Fruit fly (Drosophila melanogaster) whole organism, embryonic: ENCODE data around the gene Hrd3.

Experiments
- Bdp1 ChIP-seq: fragments of 200-800 bp; sonication (Bioruptor generic); optimal IDR thresholded peaks from 3 replicates; lab custom pipeline; 2016; ENCODE audit warnings: missing biosample characterization, missing genetic modification characterization
- BtbVII ChIP-seq: fragments of 200-800 bp; sonication (Bioruptor generic); optimal IDR thresholded peaks from 3 replicates; lab custom pipeline; 2017; ENCODE audit warnings: missing biosample characterization, mild to moderate bottlenecking, missing genetic modification characterization
- CG10565 ChIP-seq: fragments of 200-800 bp; sonication (Bioruptor generic); optimal IDR thresholded peaks from 3 replicates; lab custom pipeline; 2016; ENCODE audit warnings: missing biosample characterization, mild to moderate bottlenecking, missing genetic modification characterization
- CG12391 ChIP-seq: fragments of 200-800 bp; sonication (Bioruptor generic); optimal IDR thresholded peaks from 3 replicates; lab custom pipeline; 2018; ENCODE audit warnings: missing biosample characterization, mild to moderate bottlenecking, missing genetic modification characterization, moderate library complexity
- CG15073 ChIP-seq: fragments of 200-800 bp; sonication (Bioruptor generic); optimal IDR thresholded peaks from 2 replicates; lab custom pipeline; 2016; ENCODE audit warnings: missing biosample characterization, missing genetic modification characterization
- CG17186 ChIP-seq: fragments of 200-800 bp; sonication (Bioruptor generic); optimal IDR thresholded peaks from 3 replicates; lab custom pipeline; 2017; ENCODE audit warnings: missing biosample characterization, missing genetic modification reagents, missing genetic modification characterization
- CG17359 ChIP-seq: fragments of 200-800 bp; sonication (Bioruptor generic); optimal IDR thresholded peaks from 3 replicates; lab custom pipeline; 2018; ENCODE audit warnings: missing biosample characterization, mild to moderate bottlenecking, missing genetic modification characterization, moderate library complexity
- CG2678 ChIP-seq: fragments of 200-800 bp; sonication (Bioruptor generic); optimal IDR thresholded peaks from 3 replicates; lab custom pipeline; 2019; ENCODE audit warnings: missing biosample characterization, mild to moderate bottlenecking, missing genetic modification characterization, moderate library complexity
- CG3065 ChIP-seq: fragments of 200-800 bp; sonication (Bioruptor generic); optimal IDR thresholded peaks from 2 replicates; lab custom pipeline; 2016; ENCODE audit warnings: missing biosample characterization, missing genetic modification characterization
- CG34422 ChIP-seq: fragments of 200-800 bp; sonication (Bioruptor generic); IDR thresholded peaks from 3 replicates; pipeline ENCODE4 v1.3.6; 2022; ENCODE audit warnings: missing biosample characterization, missing genetic modification characterization
- CG6791 ChIP-seq: fragments of 200-800 bp; sonication (Bioruptor generic); IDR thresholded peaks from 3 replicates; pipeline ENCODE4 v1.3.6; 2022; ENCODE audit warnings: missing biosample characterization, missing genetic modification characterization; ENCODE audit not compliant: partially characterized antibody
- CG8765 ChIP-seq: fragments of 200-800 bp; sonication (Bioruptor generic); IDR thresholded peaks from 2 replicates; pipeline ENCODE4 v1.3.6; 2022; ENCODE audit warnings: missing biosample characterization, missing genetic modification characterization
- CG9609 ChIP-seq: fragments of 200-800 bp; sonication (Bioruptor generic); optimal IDR thresholded peaks from 3 replicates; lab custom pipeline; 2016; ENCODE audit warnings: missing biosample characterization, missing genetic modification characterization
- CG9876 ChIP-seq: fragments of 200-800 bp; sonication (Bioruptor generic); optimal IDR thresholded peaks from 2 replicates; lab custom pipeline; 2016; ENCODE audit warnings: missing biosample characterization, missing genetic modification characterization
- Deaf1 ChIP-seq: fragments of 200-800 bp; optimal IDR thresholded peaks from 3 replicates; lab custom pipeline; 2019; ENCODE audit warnings: missing biosample characterization, mild to moderate bottlenecking, missing genetic modification characterization, moderate library complexity
- Doc3 ChIP-seq: fragments of 200-800 bp; sonication (Bioruptor generic); IDR thresholded peaks from 3 replicates; pipeline ENCODE4 v1.3.6; 2022; ENCODE audit warnings: missing biosample characterization, missing genetic modification characterization; ENCODE audit not compliant: partially characterized antibody
- Drgx ChIP-seq: fragments of 200-800 bp; sonication (Bioruptor generic); IDR thresholded peaks from 2 replicates; pipeline ENCODE4 v1.3.6; 2022; ENCODE audit warnings: missing biosample characterization, missing genetic modification characterization
- Fer3 ChIP-seq: fragments of 200-800 bp; sonication (Bioruptor generic); optimal IDR thresholded peaks from 2 replicates; lab custom pipeline; 2018; ENCODE audit warnings: missing biosample characterization, mild to moderate bottlenecking, missing genetic modification characterization, moderate library complexity
- H15 ChIP-seq: fragments of 200-800 bp; sonication (Bioruptor generic); IDR thresholded peaks from 3 replicates; pipeline ENCODE4 v1.3.6; 2022; ENCODE audit warnings: missing biosample characterization, missing genetic modification characterization
- MTF-1 ChIP-seq: fragments of 200-800 bp; sonication (Bioruptor generic); optimal IDR thresholded peaks from 2 replicates; lab custom pipeline; 2018; ENCODE audit warnings: missing biosample characterization, mild to moderate bottlenecking, missing genetic modification characterization, borderline replicate concordance
- Oli ChIP-seq: fragments of 200-800 bp; sonication (Bioruptor generic); optimal IDR thresholded peaks from 2 replicates; lab custom pipeline; 2018; ENCODE audit warnings: missing biosample characterization, mild to moderate bottlenecking, missing genetic modification characterization, moderate library complexity
- Poxn ChIP-seq: fragments of 200-800 bp; sonication (Bioruptor generic); IDR thresholded peaks from 2 replicates; pipeline ENCODE4 v1.3.6; 2022; ENCODE audit warnings: missing biosample characterization, missing genetic modification characterization
- Ravus ChIP-seq: fragments of 200-800 bp; sonication (Bioruptor generic); IDR thresholded peaks from 2 replicates; pipeline ENCODE4 v1.3.6; 2022; ENCODE audit warnings: missing biosample characterization, missing genetic modification characterization
- Rfx ChIP-seq: fragments of 200-800 bp; sonication (Bioruptor generic); IDR thresholded peaks from 2 replicates; pipeline ENCODE4 v1.3.6; 2022; ENCODE audit warnings: missing biosample characterization, missing genetic modification characterization
- Six4 ChIP-seq: fragments of 200-800 bp; sonication (Bioruptor generic); optimal IDR thresholded peaks from 2 replicates; lab custom pipeline; 2016; ENCODE audit warnings: missing biosample characterization, missing genetic modification characterization
- cad ChIP-seq: fragments of >200 bp; optimal IDR thresholded peaks from 2 replicates; lab custom pipeline; 2017; ENCODE audit warnings: missing biosample characterization, missing genetic modification characterization
- caup ChIP-seq: fragments of 200-800 bp; sonication (Bioruptor generic); optimal IDR thresholded peaks from 3 replicates; lab custom pipeline; 2017; ENCODE audit warnings: missing biosample characterization, mild to moderate bottlenecking, missing genetic modification characterization, moderate library complexity; ENCODE audit not compliant: severe bottlenecking
- cg ChIP-seq: fragments of 200-800 bp; sonication (Bioruptor generic); optimal IDR thresholded peaks from 3 replicates; lab custom pipeline; 2019; ENCODE audit warnings: missing biosample characterization, mild to moderate bottlenecking, missing genetic modification characterization, moderate library complexity
- chinmo ChIP-seq: fragments of 200-800 bp; sonication (Bioruptor generic); IDR thresholded peaks from 4 replicates; pipeline ENCODE4 v1.3.6; 2022; ENCODE audit warnings: missing biosample characterization, missing genetic modification characterization; ENCODE audit not compliant: partially characterized antibody
- crc ChIP-seq: fragments of 200-800 bp; sonication (Bioruptor generic); optimal IDR thresholded peaks from 2 replicates; lab custom pipeline; 2016; ENCODE audit warnings: missing biosample characterization, missing genetic modification characterization
- crol ChIP-seq: fragments of 200-800 bp; sonication (Bioruptor generic); IDR thresholded peaks from 2 replicates; pipeline ENCODE4 v1.3.6; 2022; ENCODE audit warnings: missing biosample characterization, missing genetic modification characterization
- dm ChIP-seq: fragments of 200-800 bp; sonication (Bioruptor generic); optimal IDR thresholded peaks from 3 replicates; lab custom pipeline; 2016; ENCODE audit warnings: missing biosample characterization, missing genetic modification characterization
- dysf ChIP-seq: fragments of 200-800 bp; sonication (Bioruptor generic); IDR thresholded peaks from 3 replicates; pipeline ENCODE4 v1.3.6; 2022; ENCODE audit warnings: missing biosample characterization, missing genetic modification characterization
- eve ChIP-seq, 2 experiments: fragments of >200 bp; optimal IDR thresholded peaks; 2 replicates each; lab custom pipeline; 2017; ENCODE audit warnings: missing biosample characterization in 2 of 2, missing genetic modification characterization in 2 of 2
- fd96Cb ChIP-seq: fragments of 200-800 bp; sonication (Bioruptor generic); optimal IDR thresholded peaks from 2 replicates; lab custom pipeline; 2018; ENCODE audit warnings: missing biosample characterization, mild to moderate bottlenecking, missing genetic modification characterization, moderate library complexity
- grau ChIP-seq: fragments of 200-800 bp; optimal IDR thresholded peaks from 3 replicates; lab custom pipeline; 2019; ENCODE audit warnings: missing biosample characterization, mild to moderate bottlenecking, missing genetic modification characterization, moderate library complexity
- hbn ChIP-seq: fragments of 200-800 bp; sonication (Bioruptor generic); IDR thresholded peaks from 2 replicates; pipeline ENCODE4 v1.3.6; 2022; ENCODE audit warnings: missing biosample characterization, missing genetic modification characterization; ENCODE audit not compliant: partially characterized antibody
- inv ChIP-seq: fragments of 200-800 bp; sonication (Bioruptor generic); IDR thresholded peaks from 2 replicates; pipeline ENCODE4 v1.3.6; 2022; ENCODE audit warnings: missing biosample characterization, missing genetic modification characterization; ENCODE audit not compliant: partially characterized antibody
- lmd ChIP-seq: fragments of 200-800 bp; sonication (Bioruptor generic); IDR thresholded peaks from 2 replicates; pipeline ENCODE4 v1.3.6; 2022; ENCODE audit warnings: missing biosample characterization, missing genetic modification characterization
- lola ChIP-seq, 3 experiments: fragments of >200 bp in 2 of 3; fragments of 200-800 bp in 1 of 3; sonication (Bioruptor generic) in 1 of 3; optimal IDR thresholded peaks; 2 replicates each; lab custom pipeline; 2017 to 2019; ENCODE audit warnings: missing biosample characterization in 3 of 3, missing genetic modification characterization in 3 of 3, mild to moderate bottlenecking in 1 of 3, moderate library complexity in 1 of 3
- mam ChIP-seq: fragments of 200-800 bp; sonication (Bioruptor generic); optimal IDR thresholded peaks from 3 replicates; lab custom pipeline; 2016; ENCODE audit warnings: missing biosample characterization, missing genetic modification characterization
- org-1 ChIP-seq: fragments of 200-800 bp; sonication (Bioruptor generic); optimal IDR thresholded peaks from 2 replicates; lab custom pipeline; 2017; ENCODE audit warnings: missing biosample characterization, missing genetic modification characterization
- pita ChIP-seq: fragments of 200-800 bp; sonication (Bioruptor generic); optimal IDR thresholded peaks from 2 replicates; lab custom pipeline; 2017; ENCODE audit warnings: missing biosample characterization, mild to moderate bottlenecking, missing genetic modification characterization
- sc ChIP-seq, 3 experiments: fragments of >200 bp in 2 of 3; fragments of 200-800 bp in 1 of 3; sonication (Bioruptor generic) in 1 of 3; optimal IDR thresholded peaks; 2 replicates in 2 of 3; 3 replicates in 1 of 3; lab custom pipeline; 2017; ENCODE audit warnings: mild to moderate bottlenecking in 1 of 3, missing biosample characterization in 1 of 3, missing genetic modification characterization in 1 of 3, missing genetic modification reagents in 1 of 3
- schlank ChIP-seq: fragments of 200-800 bp; sonication (Bioruptor generic); optimal IDR thresholded peaks from 2 replicates; lab custom pipeline; 2018; ENCODE audit warnings: missing biosample characterization, mild to moderate bottlenecking, missing genetic modification characterization
- sens-2 ChIP-seq: fragments of 200-800 bp; sonication (Bioruptor generic); IDR thresholded peaks from 2 replicates; pipeline ENCODE4 v1.3.6; 2022; ENCODE audit warnings: missing biosample characterization, missing genetic modification characterization
- tna ChIP-seq: fragments of 200-800 bp; sonication (Bioruptor generic); IDR thresholded peaks from 2 replicates; pipeline ENCODE4 v1.3.6; 2022; ENCODE audit warnings: missing biosample characterization, missing genetic modification characterization; ENCODE audit not compliant: partially characterized antibody
- toy ChIP-seq: fragments of 200-800 bp; sonication (Bioruptor generic); IDR thresholded peaks from 2 replicates; pipeline ENCODE4 v1.3.6; 2022; ENCODE audit warnings: missing biosample characterization, missing genetic modification characterization
- vvl ChIP-seq: fragments of 200-800 bp; sonication (Bioruptor generic); IDR thresholded peaks from 2 replicates; pipeline ENCODE4 v1.3.6; 2022; ENCODE audit warnings: missing biosample characterization, missing genetic modification characterization
- zen ChIP-seq: fragments of 200-800 bp; sonication (Bioruptor generic); optimal IDR thresholded peaks from 3 replicates; lab custom pipeline; 2018; ENCODE audit warnings: missing biosample characterization, mild to moderate bottlenecking, missing genetic modification characterization, moderate library complexity

Hrd3 gene

dm6 chr3R:23732990-23733512 lies 25.3 kb downstream of the Hrd3 start, which contains the start of the genes Hmgcr and Rpn9 (continued):
- TF ChIP-seq cg (GFP tag; lab: Kevin White, UChicago) (no peak), cad (no peak), sens-2 (GFP tag; lab: Robert Waterston, UW) (no peak), CG9876 (GFP tag; lab: Kevin White, UChicago) (no peak), dm (GFP tag; lab: Kevin White, UChicago) (peak; percentile 41), inv (no peak), crc (no peak), grau (tag; lab: Kevin White, UChicago) (peak; percentile 26), crol (GFP tag; lab: Robert Waterston, UW) (no peak), CG2678 (tag; lab: Kevin White, UChicago) (no peak), CG17359 (tag; lab: Kevin White, UChicago) (no peak), H15 (GFP tag; lab: Robert Waterston, UW) (no peak), Doc3 (GFP tag; lab: Robert Waterston, UW) (no peak), CG6791 (GFP tag; lab: Robert Waterston, UW) (no peak), toy (no peak), Rfx (GFP tag; lab: Robert Waterston, UW) (no peak), CG9609 (no peak), MTF-1 (GFP tag; lab: Kevin White, UChicago) (no peak), mam (no peak), hbn (GFP tag; lab: Robert Waterston, UW) (no peak), pita (no peak), CG8765 (GFP tag; lab: Robert Waterston, UW) (no peak), Fer3 (tag; lab: Kevin White, UChicago) (peak; percentile 3), caup (no peak), CG15073 (no peak), CG17186 (GFP tag; lab: Kevin White, UChicago) (peak; percentile 62), CG34422 (peak; percentile 67; the same call in 1 of the 3 replicates), Deaf1 (tag; lab: Kevin White, UChicago) (no peak), org-1 (GFP tag; lab: Kevin White, UChicago) (no peak), tna (GFP tag; lab: Robert Waterston, UW) (no peak; the same call in 1 of the 2 replicates), CG10565 (GFP tag; lab: Kevin White, UChicago) (no peak), schlank (no peak), sc (optimal IDR thresholded peaks at IDR 0.05; lab: Kevin White, UChicago) (no peak), sc (GFP tag; optimal IDR thresholded peaks at IDR 0.05; lab: Kevin White, UChicago) (no peak), lola (GFP tag; optimal IDR thresholded peaks at IDR 0.05; lab: Kevin White, UChicago) (no peak), chinmo (GFP tag; lab: Robert Waterston, UW) (no peak), Poxn (no peak), fd96Cb (no peak), Drgx (GFP tag; lab: Robert Waterston, UW) (no peak), Ravus (no peak), BtbVII (GFP tag; lab: Kevin White, UChicago) (peak; percentile 37), Oli (tag; lab: Kevin White, UChicago) (no peak), zen (tag; lab: Kevin White, UChicago) (peak; percentile 45), lmd (GFP tag; lab: Robert Waterston, UW) (no peak), CG3065 (no peak), vvl (GFP tag; lab: Robert Waterston, UW) (no peak), dysf (no peak), eve (GFP tag; optimal IDR thresholded peaks at IDR 0.05; lab: Kevin White, UChicago) (peak in 1 of 2 experiments; percentile 11), CG12391 (tag; lab: Kevin White, UChicago) (peak; percentile 63), Bdp1 (GFP tag; lab: Kevin White, UChicago) (peak; percentile 20), Six4 (GFP tag; lab: Kevin White, UChicago) (no peak)
